Worm (Caenorhabditis elegans): ENCODE measurements around the gene JC8.16.

Gene JC8.16

ce11 chrIV:13240078-13240841, 18.7 kb upstream of the JC8.16 start, which contains the start of gene rpl-12 (continued):
- TF ChIP-seq mep-1 (tag; optimal IDR thresholded peaks at IDR 0.05) (peak; percentile 100), efl-1 (optimal IDR thresholded peaks at IDR 0.05) (peak; percentile 98), efl-1 (GFP tag; optimal IDR thresholded peaks at IDR 0.05 in 1 of 2) (peak; percentile 93 to 100), C16A3.4 (tag; optimal IDR thresholded peaks at IDR 0.05) (peak; percentile 99), nhr-28 (tag; optimal IDR thresholded peaks at IDR 0.05) (peak; percentile 36), fkh-8 (tag; optimal IDR thresholded peaks at IDR 0.05) (peak; percentile 100), sup-37 (GFP tag; optimal IDR thresholded peaks at IDR 0.05) (peak; percentile 97), tbx-2 (tag; optimal IDR thresholded peaks at IDR 0.05) (peak; percentile 99), lsy-2 (tag; optimal IDR thresholded peaks at IDR 0.05) (peak; percentile 98), mef-2 (tag; optimal IDR thresholded peaks at IDR 0.05) (peak; percentile 93), sox-4 (tag; optimal IDR thresholded peaks at IDR 0.05) (peak; percentile 94), zip-4 (GFP tag; optimal IDR thresholded peaks at IDR 0.05) (peak; percentile 95), fkh-4 (tag; optimal IDR thresholded peaks at IDR 0.05; ENCODE audit: borderline replicate concordance) (peak; percentile 95), nhr-11 (tag; optimal IDR thresholded peaks at IDR 0.05) (peak; percentile 93), ztf-4 (tag; optimal IDR thresholded peaks at IDR 0.05) (peak; percentile 98), mab-9 (GFP tag; IDR thresholded peaks at IDR 0.05) (peak; percentile 96), blmp-1 (tag; optimal IDR thresholded peaks at IDR 0.05) (peak; percentile 83), pqm-1 (tag; optimal IDR thresholded peaks at IDR 0.05) (no peak), dpl-1 (GFP tag; optimal IDR thresholded peaks at IDR 0.05) (peak; percentile 96 to 98 (median 97)), elt-2 (tag; optimal IDR thresholded peaks at IDR 0.05) (peak; percentile 90), mdl-1 (tag; optimal IDR thresholded peaks at IDR 0.05) (peak; percentile 2 to 98), dsc-1 (tag; optimal IDR thresholded peaks at IDR 0.05) (peak; percentile 99), lir-3 (tag; optimal IDR thresholded peaks at IDR 0.05; ENCODE audit: poor library complexity) (peak; percentile 95), isw-1 (GFP tag; IDR thresholded peaks at IDR 0.05) (peak; percentile 99), nhr-90 (tag; optimal IDR thresholded peaks at IDR 0.05; ENCODE audit: poor library complexity) (peak; percentile 99), unc-86 (tag; optimal IDR thresholded peaks at IDR 0.05) (peak; percentile 99), unc-98 (GFP tag; IDR thresholded peaks at IDR 0.05) (peak; percentile 91), ceh-63 (GFP tag; optimal IDR thresholded peaks at IDR 0.05) (peak; percentile 77), irx-1 (tag; optimal IDR thresholded peaks at IDR 0.05) (peak; percentile 99), efl-3 (GFP tag; optimal IDR thresholded peaks at IDR 0.05) (peak; percentile 58), alr-1 (tag; optimal IDR thresholded peaks at IDR 0.05; ENCODE audit: borderline replicate concordance) (peak; percentile 46), F16B12.6 (tag; optimal IDR thresholded peaks at IDR 0.05) (peak; percentile 79), elt-3 (tag; optimal IDR thresholded peaks at IDR 0.05) (peak; percentile 86 to 99 (median 98)), swsn-7 (tag; optimal IDR thresholded peaks at IDR 0.05) (peak; percentile 99), nhr-85 (tag) (peak; percentile 99), ceh-8 (GFP tag; optimal IDR thresholded peaks at IDR 0.05) (peak; percentile 98), grh-1 (GFP tag; IDR thresholded peaks at IDR 0.05) (peak; percentile 97), nhr-77 (tag; optimal IDR thresholded peaks at IDR 0.05) (peak; percentile 98), nhr-76 (tag; optimal IDR thresholded peaks at IDR 0.05) (peak; percentile 74), lin-15B (tag; optimal IDR thresholded peaks at IDR 0.05) (peak; percentile 100), ces-1 (GFP tag; optimal IDR thresholded peaks at IDR 0.05) (peak; percentile 94), ceh-82 (tag; optimal IDR thresholded peaks at IDR 0.05) (peak; percentile 98 to 100 (median 99)), nhr-237 (tag; optimal IDR thresholded peaks at IDR 0.05) (peak; percentile 96), hlh-17 (GFP tag; optimal IDR thresholded peaks at IDR 0.05; ENCODE audit: borderline replicate concordance) (no peak), unc-62 (GFP tag; optimal IDR thresholded peaks at IDR 0.05) (peak; percentile 21), pag-3 (tag; optimal IDR thresholded peaks at IDR 0.05; ENCODE audit: borderline replicate concordance, insufficient read depth) (no peak)

Data from whole organism, L1 larva.